Worm (Caenorhabditis elegans): Measurements from ENCODE around the gene cbp-3.

ce11 chrIII:9951864-9952263 is 38.1 kb downstream of the cbp-3 start, which contains the start of gene K03H1.11:
- TF ChIP-seq tbx-11 (GFP tag; IDR thresholded peaks at IDR 0.05) (no peak), ama-1 (optimal IDR thresholded peaks at IDR 0.05) (no peak), tra-4 (tag; optimal IDR thresholded peaks at IDR 0.05) (no peak), hnd-1 (tag; optimal IDR thresholded peaks at IDR 0.05) (no peak), scrt-1 (GFP tag; IDR thresholded peaks at IDR 0.05) (no peak), ceh-13 (GFP tag; optimal IDR thresholded peaks at IDR 0.05) (no peak), pes-1 (GFP tag; IDR thresholded peaks at IDR 0.05) (no peak)
